Worm (Caenorhabditis elegans) whole organism, L3 larva: ENCODE results near the gene nlp-20.

Experiments used
- aly-2 ChIP-seq: fragments of 150-350 bp; optimal IDR thresholded peaks from 2 replicates; lab custom pipeline; 2014; ENCODE audit warnings: missing biosample characterization, missing genetic modification characterization
- elt-3 ChIP-seq, 3 experiments: fragments of 150-350 bp in 1 of 3; sonication (generic microtip) in 2 of 3; optimal IDR thresholded peaks; 2 replicates in 2 of 3; 4 replicates in 1 of 3; lab custom pipeline; 2014 to 2017; ENCODE audit warnings: missing biosample characterization in 3 of 3, missing genetic modification characterization in 3 of 3
- fos-1 ChIP-seq: fragments of 150-350 bp; optimal IDR thresholded peaks from 2 replicates; lab custom pipeline; 2014; ENCODE audit warnings: missing biosample characterization, missing genetic modification characterization
- jun-1 ChIP-seq: fragments of 150-350 bp; optimal IDR thresholded peaks from 2 replicates; lab custom pipeline; 2014; ENCODE audit warnings: missing biosample characterization, missing genetic modification reagents, missing genetic modification characterization
- nhr-43 ChIP-seq: sonication (generic microtip); optimal IDR thresholded peaks from 2 replicates; lab custom pipeline; 2016; ENCODE audit warnings: mild to moderate bottlenecking, missing genetic modification characterization, missing compliant biosample characterization; ENCODE audit not compliant: poor library complexity, severe bottlenecking
- nhr-77 ChIP-seq: fragments of 150-350 bp; optimal IDR thresholded peaks from 2 replicates; lab custom pipeline; 2014; ENCODE audit warnings: missing biosample characterization, missing genetic modification characterization
- ztf-11 ChIP-seq: fragments of 150-350 bp; optimal IDR thresholded peaks from 2 replicates; lab custom pipeline; 2014; ENCODE audit warnings: missing biosample characterization, missing genetic modification characterization

- TF ChIP-seq elt-3 (tag; optimal IDR thresholded peaks at IDR 0.05; lab: Kevin White, UChicago) (no peak), aly-2 (tag; lab: Kevin White, UChicago) (no peak), nhr-77 (no peak), fos-1 (tag; lab: Kevin White, UChicago) (no peak), ztf-11 (tag; lab: Kevin White, UChicago) (no peak), nhr-43 (tag; lab: Kevin White, UChicago) (no peak), jun-1 (no peak)
These were observed 8.2 kb upstream of the nlp-20 start, which contains the start of gene cima-1 for ce11 chrIV:7651120-7651519.
